Fruit fly (Drosophila melanogaster) whole organism, embryonic: Measurements from ENCODE around the gene hkb.

Source experiments
- Antp ChIP-seq: fragments of 200-800 bp; sonication (Bioruptor generic); optimal IDR thresholded peaks from 3 replicates; lab custom pipeline; 2016; ENCODE audit warnings: missing biosample characterization, missing genetic modification characterization
- Bdp1 ChIP-seq: fragments of 200-800 bp; sonication (Bioruptor generic); optimal IDR thresholded peaks from 3 replicates; lab custom pipeline; 2016; ENCODE audit warnings: missing biosample characterization, missing genetic modification characterization
- CG10147 ChIP-seq: fragments of 200-800 bp; sonication (Bioruptor generic); optimal IDR thresholded peaks from 2 replicates; lab custom pipeline; 2019; ENCODE audit warnings: missing biosample characterization, mild to moderate bottlenecking, missing genetic modification characterization, moderate library complexity
- CG10267 ChIP-seq: fragments of 200-800 bp; sonication (Bioruptor generic); optimal IDR thresholded peaks from 2 replicates; lab custom pipeline; 2018; ENCODE audit warnings: missing biosample characterization, mild to moderate bottlenecking, missing genetic modification characterization, moderate library complexity
- CG10366 ChIP-seq: fragments of 200-800 bp; sonication (Bioruptor generic); IDR thresholded peaks from 2 replicates; pipeline ENCODE4 v1.3.6; 2022; ENCODE audit warnings: missing biosample characterization, missing genetic modification characterization
- CG10654 ChIP-seq: fragments of 200-800 bp; sonication (Bioruptor generic); optimal IDR thresholded peaks from 2 replicates; lab custom pipeline; 2016; ENCODE audit warnings: missing biosample characterization, missing genetic modification characterization
- CG13624 ChIP-seq: fragments of 200-800 bp; sonication (Bioruptor generic); optimal IDR thresholded peaks from 2 replicates; lab custom pipeline; 2016; ENCODE audit warnings: missing biosample characterization, missing genetic modification characterization
- CG15514 ChIP-seq: fragments of 200-800 bp; sonication (Bioruptor generic); optimal IDR thresholded peaks from 3 replicates; lab custom pipeline; 2017; ENCODE audit warnings: missing biosample characterization, missing genetic modification characterization, mild to moderate bottlenecking, moderate library complexity, missing genetic modification reagents
- CG17328 ChIP-seq: fragments of 200-800 bp; sonication (Bioruptor generic); IDR thresholded peaks from 2 replicates; pipeline ENCODE4 v1.3.6; 2022; ENCODE audit warnings: missing biosample characterization, missing genetic modification characterization
- CG18764 ChIP-seq: fragments of 200-800 bp; sonication (Bioruptor generic); optimal IDR thresholded peaks from 3 replicates; lab custom pipeline; 2016; ENCODE audit warnings: missing biosample characterization, missing genetic modification characterization
- CG30020 ChIP-seq: fragments of 200-800 bp; optimal IDR thresholded peaks from 2 replicates; lab custom pipeline; 2019; ENCODE audit warnings: missing biosample characterization, mild to moderate bottlenecking, missing genetic modification characterization, moderate library complexity
- CG32767 ChIP-seq: fragments of 200-800 bp; sonication (Bioruptor generic); IDR thresholded peaks from 2 replicates; pipeline ENCODE4 v1.3.6; 2022; ENCODE audit warnings: missing biosample characterization, missing genetic modification characterization
- CG33213 ChIP-seq: fragments of 200-800 bp; sonication (Bioruptor generic); optimal IDR thresholded peaks from 3 replicates; lab custom pipeline; 2016; ENCODE audit warnings: missing biosample characterization, missing genetic modification characterization
- CG4424 ChIP-seq: fragments of 200-800 bp; sonication (Bioruptor generic); optimal IDR thresholded peaks from 3 replicates; lab custom pipeline; 2016; ENCODE audit warnings: missing biosample characterization, missing genetic modification characterization
- CG4707 ChIP-seq: fragments of 200-800 bp; sonication (Bioruptor generic); optimal IDR thresholded peaks from 2 replicates; lab custom pipeline; 2018; ENCODE audit warnings: missing biosample characterization, mild to moderate bottlenecking, missing genetic modification characterization, moderate library complexity
- CG4730 ChIP-seq: fragments of 200-800 bp; sonication (Bioruptor generic); IDR thresholded peaks from 2 replicates; pipeline ENCODE4 v1.3.6; 2022; ENCODE audit warnings: missing biosample characterization, missing genetic modification characterization
- CG5245 ChIP-seq: fragments of 200-800 bp; sonication (Bioruptor generic); optimal IDR thresholded peaks from 3 replicates; lab custom pipeline; 2016; ENCODE audit warnings: missing biosample characterization, missing genetic modification characterization
- CG7963 ChIP-seq: fragments of 200-800 bp; sonication (Bioruptor generic); IDR thresholded peaks from 3 replicates; pipeline ENCODE4 v1.3.6; 2022; ENCODE audit warnings: missing biosample characterization, missing genetic modification characterization; ENCODE audit not compliant: partially characterized antibody
- CG9817 ChIP-seq: fragments of 200-800 bp; sonication (Bioruptor generic); optimal IDR thresholded peaks from 2 replicates; lab custom pipeline; 2018; ENCODE audit warnings: missing biosample characterization, mild to moderate bottlenecking, missing genetic modification characterization, moderate library complexity
- CrebB ChIP-seq: fragments of 200-800 bp; sonication (Bioruptor generic); optimal IDR thresholded peaks from 3 replicates; lab custom pipeline; 2018; ENCODE audit warnings: missing biosample characterization, mild to moderate bottlenecking, missing genetic modification characterization
- Elba2 ChIP-seq: fragments of 200-800 bp; sonication (Bioruptor generic); optimal IDR thresholded peaks from 3 replicates; lab custom pipeline; 2016; ENCODE audit warnings: missing biosample characterization, missing genetic modification characterization
- GATAe ChIP-seq: fragments of 200-800 bp; sonication (Bioruptor generic); conservative IDR thresholded peaks from 2 replicates; pipeline ENCODE4 v1.3.6; 2022; ENCODE audit warnings: missing biosample characterization, missing genetic modification characterization
- Med ChIP-seq: fragments of 200-800 bp; sonication (Bioruptor generic); peaks from one replicate; lab custom pipeline; 2016; ENCODE audit warnings: missing biosample characterization, missing genetic modification characterization, mild to moderate bottlenecking, inconsistent platforms, moderate library complexity
- Meics ChIP-seq: fragments of 200-800 bp; sonication (Bioruptor generic); optimal IDR thresholded peaks from 2 replicates; lab custom pipeline; 2017; ENCODE audit warnings: missing biosample characterization, mild to moderate bottlenecking, missing genetic modification characterization
- Ravus ChIP-seq: fragments of 200-800 bp; sonication (Bioruptor generic); IDR thresholded peaks from 2 replicates; pipeline ENCODE4 v1.3.6; 2022; ENCODE audit warnings: missing biosample characterization, missing genetic modification characterization
- Rfx ChIP-seq: fragments of 200-800 bp; sonication (Bioruptor generic); IDR thresholded peaks from 2 replicates; pipeline ENCODE4 v1.3.6; 2022; ENCODE audit warnings: missing biosample characterization, missing genetic modification characterization
- Rx ChIP-seq: fragments of 200-800 bp; sonication (Bioruptor generic); IDR thresholded peaks from 2 replicates; pipeline ENCODE4 v1.3.6; 2022; ENCODE audit warnings: missing biosample characterization, missing genetic modification characterization
- Vsx1 ChIP-seq: fragments of 200-800 bp; sonication (Bioruptor generic); optimal IDR thresholded peaks from 2 replicates; lab custom pipeline; 2017; ENCODE audit warnings: missing biosample characterization, mild to moderate bottlenecking, missing genetic modification characterization, missing genetic modification reagents
- al ChIP-seq: fragments of 200-800 bp; sonication (Bioruptor generic); IDR thresholded peaks from 2 replicates; pipeline ENCODE4 v1.3.6; 2022; ENCODE audit warnings: missing biosample characterization, missing genetic modification characterization
- bigmax ChIP-seq: fragments of 200-800 bp; sonication (Bioruptor generic); optimal IDR thresholded peaks from 2 replicates; lab custom pipeline; 2018; ENCODE audit warnings: missing biosample characterization, mild to moderate bottlenecking, missing genetic modification characterization
- caup ChIP-seq: fragments of 200-800 bp; sonication (Bioruptor generic); optimal IDR thresholded peaks from 3 replicates; lab custom pipeline; 2017; ENCODE audit warnings: missing biosample characterization, mild to moderate bottlenecking, missing genetic modification characterization, moderate library complexity; ENCODE audit not compliant: severe bottlenecking
- croc ChIP-seq: fragments of 200-800 bp; sonication (Bioruptor generic); conservative IDR thresholded peaks from 3 replicates; pipeline ENCODE4 v1.3.6; 2022; ENCODE audit warnings: missing biosample characterization, missing genetic modification characterization
- dpn ChIP-seq, 2 experiments: fragments of 200-800 bp; sonication (Bioruptor generic); optimal IDR thresholded peaks; 3 replicates each; lab custom pipeline; 2016; ENCODE audit warnings: missing biosample characterization in 2 of 2, missing genetic modification characterization in 2 of 2
- grau ChIP-seq: fragments of 200-800 bp; optimal IDR thresholded peaks from 3 replicates; lab custom pipeline; 2019; ENCODE audit warnings: missing biosample characterization, mild to moderate bottlenecking, missing genetic modification characterization, moderate library complexity
- gsb-n ChIP-seq: fragments of 200-800 bp; sonication (Bioruptor generic); optimal IDR thresholded peaks from 3 replicates; lab custom pipeline; 2018; ENCODE audit warnings: missing biosample characterization, mild to moderate bottlenecking, missing genetic modification characterization
- jumu ChIP-seq: fragments of 200-800 bp; sonication (Bioruptor generic); optimal IDR thresholded peaks from 3 replicates; lab custom pipeline; 2016; ENCODE audit warnings: missing biosample characterization, missing genetic modification characterization
- lov ChIP-seq, 2 experiments: fragments of 200-800 bp in 1 of 2; fragments of >200 bp in 1 of 2; sonication (Bioruptor generic) in 1 of 2; IDR thresholded peaks in 1 of 2; optimal IDR thresholded peaks in 1 of 2; 2 replicates in 1 of 2; 3 replicates in 1 of 2; pipeline versions ENCODE4 v1.3.6 to Lab custom; 2017 to 2022; ENCODE audit warnings: missing biosample characterization in 1 of 2, missing genetic modification characterization in 1 of 2
- nerfin-2 ChIP-seq: fragments of 200-800 bp; sonication (Bioruptor generic); IDR thresholded peaks from 2 replicates; pipeline ENCODE4 v1.3.6; 2022; ENCODE audit warnings: missing biosample characterization, missing genetic modification characterization; ENCODE audit not compliant: partially characterized antibody
- psq ChIP-seq: fragments of 200-800 bp; sonication (Bioruptor generic); optimal IDR thresholded peaks from 2 replicates; lab custom pipeline; 2017; ENCODE audit warnings: missing biosample characterization, missing genetic modification characterization
- pum ChIP-seq: fragments of 200-800 bp; sonication (Bioruptor generic); optimal IDR thresholded peaks from 2 replicates; lab custom pipeline; 2016; ENCODE audit warnings: missing biosample characterization, missing genetic modification characterization
- row ChIP-seq: fragments of 200-800 bp; sonication (Bioruptor generic); IDR thresholded peaks from 3 replicates; pipeline ENCODE4 v1.3.6; 2022; ENCODE audit warnings: missing biosample characterization, missing genetic modification characterization
- sd ChIP-seq: fragments of 200-800 bp; sonication (Bioruptor generic); optimal IDR thresholded peaks from 3 replicates; lab custom pipeline; 2018; ENCODE audit warnings: missing biosample characterization, mild to moderate bottlenecking, missing genetic modification characterization, moderate library complexity
- sim ChIP-seq: fragments of 200-800 bp; sonication (Bioruptor generic); IDR thresholded peaks from 2 replicates; pipeline ENCODE4 v1.3.6; 2022; ENCODE audit warnings: missing biosample characterization, missing genetic modification characterization
- sima ChIP-seq: fragments of 200-800 bp; sonication (Bioruptor generic); optimal IDR thresholded peaks from 2 replicates; lab custom pipeline; 2016; ENCODE audit warnings: missing biosample characterization, missing genetic modification characterization
- sob ChIP-seq: fragments of 200-800 bp; sonication (Bioruptor generic); IDR thresholded peaks from 2 replicates; pipeline ENCODE4 v1.3.6; 2022; ENCODE audit warnings: missing biosample characterization, missing genetic modification characterization
- trh ChIP-seq: fragments of 200-800 bp; sonication (Bioruptor generic); optimal IDR thresholded peaks from 2 replicates; lab custom pipeline; 2016; ENCODE audit warnings: missing biosample characterization, missing genetic modification characterization
- tup ChIP-seq: fragments of 200-800 bp; sonication (Bioruptor generic); optimal IDR thresholded peaks from 2 replicates; lab custom pipeline; 2016; ENCODE audit warnings: missing biosample characterization, mild to moderate bottlenecking, missing genetic modification characterization, moderate library complexity
- wek ChIP-seq: fragments of 200-800 bp; sonication (Bioruptor generic); optimal IDR thresholded peaks from 3 replicates; lab custom pipeline; 2018; ENCODE audit warnings: missing biosample characterization, mild to moderate bottlenecking, missing genetic modification characterization, moderate library complexity

The hkb gene

DNA sequence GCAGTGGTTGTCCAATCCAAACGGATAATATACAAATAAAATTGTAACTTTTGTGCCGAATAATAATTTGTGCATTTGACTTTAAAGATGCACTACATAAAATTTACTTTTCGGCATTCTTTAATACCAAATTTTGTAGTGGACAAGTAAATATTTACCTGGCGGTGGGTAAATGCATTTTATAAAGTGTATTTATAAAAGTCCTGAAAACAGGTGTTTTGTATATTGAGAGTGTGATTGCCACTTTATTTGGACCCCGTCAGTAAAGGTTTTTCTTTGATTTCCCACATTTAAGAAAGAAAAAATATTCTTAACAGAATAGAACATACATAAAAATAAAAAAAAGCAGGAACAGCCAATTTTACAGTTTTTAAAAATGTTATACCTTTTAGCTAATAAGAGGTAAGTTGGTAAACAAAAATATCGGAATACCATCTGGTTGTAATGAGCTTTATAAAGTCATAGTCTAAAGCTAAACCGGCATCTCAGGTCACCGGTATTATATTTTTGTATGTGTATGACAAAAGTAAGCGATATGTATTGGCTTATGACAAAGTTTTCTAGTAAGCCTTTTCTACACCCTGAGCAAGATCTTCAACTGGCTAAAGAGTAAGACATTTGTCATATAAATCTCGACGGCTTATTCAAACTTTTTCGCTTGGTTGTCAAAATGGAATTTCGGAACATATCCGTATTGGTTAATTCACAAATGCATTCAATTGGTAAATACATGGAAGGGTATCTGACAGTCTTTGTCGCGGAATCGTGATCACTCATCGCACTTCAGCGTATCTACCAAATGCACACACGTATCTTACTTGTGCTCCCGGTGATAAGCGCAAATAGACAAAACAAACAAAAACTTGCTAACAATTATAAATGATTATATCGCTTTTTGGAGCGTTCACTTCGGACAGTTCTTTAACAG is 48.5 kb upstream of the hkb start (continued):
- peak; percentile 69 for TF ChIP-seq trh
- TF ChIP-seq dpn (GFP tag; optimal IDR thresholded peaks at IDR 0.05; lab: Kevin White, UChicago) = peak; percentile 86 to 91
- TF ChIP-seq nerfin-2 (GFP tag; lab: Robert Waterston, UW) = no peak
- peak; percentile 77 for TF ChIP-seq CG4424 (GFP tag; lab: Kevin White, UChicago)
- TF ChIP-seq bigmax (GFP tag; lab: Kevin White, UChicago) = no peak
- TF ChIP-seq sd (tag; lab: Kevin White, UChicago) = no peak
- TF ChIP-seq sob = peak; percentile 88
- TF ChIP-seq CG10654 (GFP tag; lab: Kevin White, UChicago) = peak; percentile 81
- peak; percentile 93 for TF ChIP-seq CG13624 (GFP tag; lab: Kevin White, UChicago)
- peak; percentile 88 for TF ChIP-seq Meics (GFP tag; lab: Kevin White, UChicago)
- peak; percentile 9 for TF ChIP-seq Vsx1
- TF ChIP-seq CG9817 (tag; lab: Kevin White, UChicago) = peak; percentile 70
- TF ChIP-seq CG4707 (GFP tag; lab: Kevin White, UChicago) = peak; percentile 52
- TF ChIP-seq CG7963 (GFP tag; lab: Robert Waterston, UW) = no peak
- peak; percentile 41; the same call in 1 of the 3 replicates for TF ChIP-seq croc (GFP tag; lab: Robert Waterston, UW)
- TF ChIP-seq CG30020 (tag; lab: Kevin White, UChicago) = peak; percentile 14
- peak; percentile 85 for TF ChIP-seq Rx (GFP tag; lab: Robert Waterston, UW)
- TF ChIP-seq CG17328 (GFP tag; lab: Robert Waterston, UW) = peak; percentile 84
- TF ChIP-seq psq (GFP tag; lab: Kevin White, UChicago) = peak; percentile 41
- TF ChIP-seq CG33213 = peak; percentile 77
- peak; percentile 91 for TF ChIP-seq CG10366 (GFP tag; lab: Robert Waterston, UW)
- no peak for TF ChIP-seq gsb-n (tag; lab: Kevin White, UChicago)
- TF ChIP-seq CG18764 (GFP tag; lab: Kevin White, UChicago) = peak; percentile 67
- peak; percentile 90 for TF ChIP-seq grau (tag; lab: Kevin White, UChicago)
- TF ChIP-seq caup (GFP tag; lab: Kevin White, UChicago) = peak; percentile 87
- peak; percentile 83 for TF ChIP-seq pum (GFP tag; lab: Kevin White, UChicago)
- peak; percentile 98 for TF ChIP-seq Med (GFP tag; lab: Kevin White, UChicago)
- TF ChIP-seq sima (GFP tag; lab: Kevin White, UChicago) = peak; percentile 14
- peak; percentile 83 for TF ChIP-seq CG4730 (GFP tag; lab: Robert Waterston, UW)
- TF ChIP-seq GATAe (GFP tag; lab: Robert Waterston, UW) = peak; percentile 78
- peak; percentile 89 for TF ChIP-seq CG10147 (GFP tag; lab: Kevin White, UChicago)
- TF ChIP-seq lov (optimal IDR thresholded peaks at IDR 0.05; lab: Kevin White, UChicago) = no peak
- peak; percentile 88; the same call in 2 of the 3 replicates for TF ChIP-seq lov (GFP tag; IDR thresholded peaks at IDR 0.05; lab: Robert Waterston, UW)
- peak; percentile 56 for TF ChIP-seq Ravus (GFP tag; lab: Robert Waterston, UW)
- TF ChIP-seq jumu (GFP tag; lab: Kevin White, UChicago) = peak; percentile 69
- peak; percentile 78 for TF ChIP-seq CG15514 (GFP tag; lab: Kevin White, UChicago)
- peak; percentile 83 for TF ChIP-seq CrebB (tag; lab: Kevin White, UChicago)
- peak; percentile 90 for TF ChIP-seq Rfx (GFP tag; lab: Robert Waterston, UW)
- peak; percentile 96 for TF ChIP-seq row (GFP tag; lab: Robert Waterston, UW)
- TF ChIP-seq CG5245 (GFP tag; lab: Kevin White, UChicago) = peak; percentile 71
- TF ChIP-seq Elba2 (GFP tag; lab: Kevin White, UChicago) = no peak
- peak; percentile 66 for TF ChIP-seq tup (GFP tag; lab: Kevin White, UChicago)
- peak; percentile 68 for TF ChIP-seq Bdp1 (GFP tag; lab: Kevin White, UChicago)
- peak; percentile 77 for TF ChIP-seq CG10267 (tag; lab: Kevin White, UChicago)
- TF ChIP-seq sim = peak; percentile 26; the same call in 1 of the 2 replicates
- peak; percentile 90 for TF ChIP-seq Antp (GFP tag; lab: Kevin White, UChicago)
- peak; percentile 83 for TF ChIP-seq CG32767 (GFP tag; lab: Robert Waterston, UW)
- peak; percentile 80; the same call in 1 of the 2 replicates for TF ChIP-seq al (GFP tag; lab: Robert Waterston, UW)
- peak; percentile 52 for TF ChIP-seq wek (GFP tag; lab: Kevin White, UChicago)
